Worm (Caenorhabditis elegans): Measurements from ENCODE around the gene srw-108.

The srw-108 gene

DNA sequence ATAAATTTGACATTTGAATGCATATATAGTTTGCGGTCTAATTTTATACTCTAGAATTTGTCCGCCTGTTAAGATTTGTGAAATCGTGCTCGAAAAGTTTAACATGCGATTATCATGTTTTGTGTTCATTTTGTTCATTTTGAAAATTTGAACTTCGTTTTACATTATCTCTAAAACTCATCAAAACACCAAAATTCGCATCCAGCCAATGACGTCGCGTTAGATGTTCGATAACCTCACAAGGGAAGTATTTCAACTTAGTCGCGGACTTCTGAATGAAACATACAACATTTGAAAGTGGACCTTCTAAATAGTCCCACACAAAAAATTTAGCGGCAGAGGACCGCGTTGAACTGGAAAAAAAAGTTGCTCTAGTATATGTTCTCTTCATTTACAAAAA is 13.8 kb downstream of the srw-108 start:
- TF ChIP-seq lin-11 (tag; optimal IDR thresholded peaks at IDR 0.05) (no peak), elt-3 (tag; optimal IDR thresholded peaks at IDR 0.05) (no peak), unc-39 (tag; optimal IDR thresholded peaks at IDR 0.05) (no peak), sma-9 (GFP tag; optimal IDR thresholded peaks at IDR 0.05) (peak; percentile 50), sma-9 (tag; optimal IDR thresholded peaks at IDR 0.05) (no peak), elt-1 (tag; optimal IDR thresholded peaks at IDR 0.05) (peak; percentile 31), skn-1 (tag; optimal IDR thresholded peaks at IDR 0.05) (no peak), mdl-1 (tag; optimal IDR thresholded peaks at IDR 0.05) (no peak), fos-1 (tag; optimal IDR thresholded peaks at IDR 0.05) (no peak), nhr-129 (tag; optimal IDR thresholded peaks at IDR 0.05) (no peak), ztf-11 (tag; optimal IDR thresholded peaks at IDR 0.05) (no peak), unc-55 (GFP tag; optimal IDR thresholded peaks at IDR 0.05) (no peak)

DNA sequence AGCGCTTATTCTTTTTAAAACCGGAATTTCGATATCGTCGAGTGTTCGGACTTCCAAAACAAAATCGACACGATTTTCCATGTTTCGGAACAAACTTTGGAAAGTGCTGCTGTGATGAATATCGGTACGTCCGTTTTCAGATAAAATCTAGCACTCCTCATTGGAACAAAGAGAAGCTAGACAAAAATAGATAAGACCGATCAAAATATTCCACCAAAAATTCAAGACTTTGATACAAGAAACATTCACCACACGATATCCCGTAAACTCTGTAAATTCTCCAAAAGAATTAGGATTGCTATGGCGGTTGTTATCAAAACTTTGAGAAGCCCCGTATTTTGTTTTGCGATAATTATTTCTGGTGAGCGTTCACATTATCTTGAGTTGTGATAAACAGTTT is 15.5 kb downstream of the srw-108 start, which contains the start of gene C14C6.3:
TSS of gene C14C6.3 (plus strand) at position 301 of the 400 bp plus-strand sequence.
- TF ChIP-seq ztf-4 (tag; optimal IDR thresholded peaks at IDR 0.05) (no peak), nhr-237 (tag; optimal IDR thresholded peaks at IDR 0.05) (no peak), ztf-11 (tag; optimal IDR thresholded peaks at IDR 0.05) (no peak), snpc-4 (tag; optimal IDR thresholded peaks at IDR 0.05) (no peak), elt-3 (tag; optimal IDR thresholded peaks at IDR 0.05) (no peak), Y55F3AM.14 (GFP tag; optimal IDR thresholded peaks at IDR 0.05) (no peak), lin-13 (GFP tag; optimal IDR thresholded peaks at IDR 0.05) (no peak)

DNA sequence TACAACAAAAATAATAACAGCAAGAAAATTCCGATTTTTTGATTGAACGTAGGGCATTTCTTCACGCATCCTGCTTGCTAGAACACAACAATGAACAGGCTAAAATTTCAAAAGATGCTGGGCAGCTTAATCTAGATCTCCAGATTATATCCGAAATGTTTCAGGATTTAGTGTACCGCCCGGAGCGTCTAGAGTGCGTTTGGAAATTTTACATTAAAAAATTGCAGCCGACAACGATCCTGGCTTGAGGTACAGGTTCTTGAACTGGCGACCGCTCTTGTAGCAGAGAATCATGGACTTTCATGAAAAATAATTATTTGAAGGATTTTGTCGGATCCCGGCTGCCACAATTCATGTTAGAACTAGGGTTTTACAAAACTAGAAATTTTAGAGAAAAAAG is 20.3 kb downstream of the srw-108 start, which contains the start of gene C14C6.6:
TSS of gene C14C6.6 (minus strand) at position 101 of the 400 bp plus-strand sequence.
- TF ChIP-seq mab-5 (tag; optimal IDR thresholded peaks at IDR 0.05) (no peak), nhr-23 (tag; optimal IDR thresholded peaks at IDR 0.05) (no peak), sma-9 (GFP tag; optimal IDR thresholded peaks at IDR 0.05) (no peak), sma-9 (tag; optimal IDR thresholded peaks at IDR 0.05) (no peak), nhr-77 (tag; optimal IDR thresholded peaks at IDR 0.05) (no peak), sem-4 (tag; optimal IDR thresholded peaks at IDR 0.05) (no peak), unc-55 (GFP tag; optimal IDR thresholded peaks at IDR 0.05) (no peak), C34F6.9 (tag; optimal IDR thresholded peaks at IDR 0.05) (no peak)

DNA sequence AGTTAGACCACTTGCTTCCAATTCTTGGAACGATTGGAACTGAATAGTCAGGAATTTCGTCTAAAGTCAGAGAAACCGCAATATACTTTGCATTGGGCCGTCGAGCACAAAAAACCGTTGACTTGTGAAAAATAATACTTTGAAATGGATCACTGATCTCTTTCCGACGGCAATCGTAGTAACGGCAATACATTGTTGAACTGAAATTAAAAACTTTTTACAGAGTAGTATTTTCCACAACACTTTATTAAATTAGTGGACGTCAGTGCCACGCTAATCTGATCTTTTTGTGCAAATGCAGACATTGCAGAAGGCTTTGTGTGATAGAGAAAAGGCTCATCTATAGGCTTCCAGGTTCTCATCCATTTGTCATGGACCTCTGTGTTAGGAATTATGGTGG is 24.7 kb downstream of the srw-108 start:
- TF ChIP-seq lin-11 (tag; optimal IDR thresholded peaks at IDR 0.05) (no peak), nhr-21 (tag; optimal IDR thresholded peaks at IDR 0.05) (no peak), nhr-25 (tag; optimal IDR thresholded peaks at IDR 0.05) (no peak), dmd-4 (tag; optimal IDR thresholded peaks at IDR 0.05) (no peak), nhr-77 (tag; optimal IDR thresholded peaks at IDR 0.05) (no peak), snpc-4 (tag; optimal IDR thresholded peaks at IDR 0.05) (no peak), lsy-2 (tag; optimal IDR thresholded peaks at IDR 0.05) (no peak), blmp-1 (tag; optimal IDR thresholded peaks at IDR 0.05; ENCODE audit: insufficient read depth) (no peak), ztf-4 (tag; optimal IDR thresholded peaks at IDR 0.05) (no peak), ztf-11 (tag; optimal IDR thresholded peaks at IDR 0.05) (no peak), skn-1 (tag; optimal IDR thresholded peaks at IDR 0.05) (no peak), peb-1 (tag; optimal IDR thresholded peaks at IDR 0.05) (no peak), alr-1 (tag; optimal IDR thresholded peaks at IDR 0.05) (no peak), zag-1 (tag; optimal IDR thresholded peaks at IDR 0.05) (no peak), aly-2 (tag; optimal IDR thresholded peaks at IDR 0.05) (no peak), ama-1 (optimal IDR thresholded peaks at IDR 0.05) (no peak), lin-13 (GFP tag; optimal IDR thresholded peaks at IDR 0.05) (no peak), mbf-1 (tag; optimal IDR thresholded peaks at IDR 0.05) (no peak), unc-55 (GFP tag; optimal IDR thresholded peaks at IDR 0.05) (no peak), ceh-16 (tag; optimal IDR thresholded peaks at IDR 0.05) (no peak)

DNA sequence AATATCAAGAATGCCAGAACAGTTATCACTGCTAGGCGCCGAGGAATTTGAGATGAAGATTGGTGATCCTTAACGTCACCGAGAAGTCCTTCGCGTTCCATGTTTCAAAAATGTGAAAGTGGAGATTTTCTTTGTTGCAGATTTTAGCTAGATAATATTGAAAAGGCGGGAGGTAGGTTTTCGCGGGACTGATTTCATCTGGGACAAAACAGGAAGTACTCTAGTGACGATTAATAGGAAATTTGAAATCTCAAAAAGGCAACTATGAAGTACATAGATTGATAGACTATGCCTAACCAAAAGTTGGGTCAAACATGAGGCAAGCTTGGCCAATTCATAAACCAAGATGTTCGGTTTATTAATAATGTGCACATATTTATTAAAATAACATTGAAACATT is 25.4 kb downstream of the srw-108 start, which contains the start of gene C14C6.8:
TSS of gene C14C6.8 (minus strand) at position 101 of the 400 bp plus-strand sequence.
- TF ChIP-seq R02D3.7 (tag; optimal IDR thresholded peaks at IDR 0.05) (no peak), zag-1 (tag; optimal IDR thresholded peaks at IDR 0.05) (no peak), lin-13 (GFP tag; optimal IDR thresholded peaks at IDR 0.05) (no peak), nhr-12 (tag; optimal IDR thresholded peaks at IDR 0.05) (no peak), peb-1 (tag; optimal IDR thresholded peaks at IDR 0.05) (no peak), mbf-1 (tag; optimal IDR thresholded peaks at IDR 0.05) (no peak), nhr-77 (tag; optimal IDR thresholded peaks at IDR 0.05) (no peak), crh-2 (tag; optimal IDR thresholded peaks at IDR 0.05) (no peak), fos-1 (tag; optimal IDR thresholded peaks at IDR 0.05) (no peak), ZK546.5 (tag; optimal IDR thresholded peaks at IDR 0.05) (no peak), nhr-10 (tag; optimal IDR thresholded peaks at IDR 0.05) (no peak), nhr-11 (tag; optimal IDR thresholded peaks at IDR 0.05) (no peak), mab-5 (tag; optimal IDR thresholded peaks at IDR 0.05) (no peak), ama-1 (optimal IDR thresholded peaks at IDR 0.05) (no peak), elt-1 (tag; optimal IDR thresholded peaks at IDR 0.05) (no peak), alr-1 (tag; optimal IDR thresholded peaks at IDR 0.05) (no peak), lin-11 (tag; optimal IDR thresholded peaks at IDR 0.05) (no peak), nhr-6 (tag; optimal IDR thresholded peaks at IDR 0.05) (no peak)
